Fruit fly (Drosophila melanogaster) whole organism, embryonic: ENCODE results near the gene CG7006.

Experiments used
- Antp ChIP-seq: fragments of 200-800 bp; sonication (Bioruptor generic); optimal IDR thresholded peaks from 3 replicates; lab custom pipeline; 2016; ENCODE audit warnings: missing biosample characterization, missing genetic modification characterization
- Asciz ChIP-seq: fragments of 200-800 bp; sonication (Bioruptor generic); optimal IDR thresholded peaks from 2 replicates; lab custom pipeline; 2017; ENCODE audit warnings: missing biosample characterization, mild to moderate bottlenecking, missing genetic modification characterization, missing genetic modification reagents
- CG10147 ChIP-seq: fragments of 200-800 bp; sonication (Bioruptor generic); optimal IDR thresholded peaks from 2 replicates; lab custom pipeline; 2019; ENCODE audit warnings: missing biosample characterization, mild to moderate bottlenecking, missing genetic modification characterization, moderate library complexity
- CG10267 ChIP-seq: fragments of 200-800 bp; sonication (Bioruptor generic); optimal IDR thresholded peaks from 2 replicates; lab custom pipeline; 2018; ENCODE audit warnings: missing biosample characterization, mild to moderate bottlenecking, missing genetic modification characterization, moderate library complexity
- CG10431 ChIP-seq: fragments of 200-800 bp; sonication (Bioruptor generic); optimal IDR thresholded peaks from 3 replicates; lab custom pipeline; 2018; ENCODE audit warnings: missing biosample characterization, mild to moderate bottlenecking, missing genetic modification characterization
- CG12744 ChIP-seq: fragments of 200-800 bp; sonication (Bioruptor generic); optimal IDR thresholded peaks from 2 replicates; lab custom pipeline; 2016; ENCODE audit warnings: missing biosample characterization, missing genetic modification characterization
- CG14014 ChIP-seq: fragments of 200-800 bp; sonication (Bioruptor generic); IDR thresholded peaks from 2 replicates; pipeline ENCODE4 v1.3.6; 2022; ENCODE audit warnings: missing biosample characterization, missing genetic modification characterization
- CG15269 ChIP-seq: fragments of 200-800 bp; sonication (Bioruptor generic); optimal IDR thresholded peaks from 2 replicates; lab custom pipeline; 2018; ENCODE audit warnings: missing biosample characterization, mild to moderate bottlenecking, missing genetic modification characterization, moderate library complexity
- CG15696 ChIP-seq: fragments of 200-800 bp; sonication (Bioruptor generic); optimal IDR thresholded peaks from 2 replicates; lab custom pipeline; 2019; ENCODE audit warnings: missing biosample characterization, mild to moderate bottlenecking, missing genetic modification characterization, moderate library complexity
- CG1603 ChIP-seq: fragments of 200-800 bp; sonication (Bioruptor generic); optimal IDR thresholded peaks from 2 replicates; lab custom pipeline; 2019; ENCODE audit warnings: missing biosample characterization, mild to moderate bottlenecking, missing genetic modification characterization, moderate library complexity
- CG17359 ChIP-seq: fragments of 200-800 bp; sonication (Bioruptor generic); optimal IDR thresholded peaks from 3 replicates; lab custom pipeline; 2018; ENCODE audit warnings: missing biosample characterization, mild to moderate bottlenecking, missing genetic modification characterization, moderate library complexity
- CG17912 ChIP-seq: fragments of 200-800 bp; sonication (Bioruptor generic); optimal IDR thresholded peaks from 2 replicates; lab custom pipeline; 2018; ENCODE audit warnings: missing biosample characterization, mild to moderate bottlenecking, missing genetic modification characterization
- CG2678 ChIP-seq: fragments of 200-800 bp; sonication (Bioruptor generic); optimal IDR thresholded peaks from 3 replicates; lab custom pipeline; 2019; ENCODE audit warnings: missing biosample characterization, mild to moderate bottlenecking, missing genetic modification characterization, moderate library complexity
- CG2712 ChIP-seq: fragments of 200-800 bp; optimal IDR thresholded peaks from 3 replicates; lab custom pipeline; 2019; ENCODE audit warnings: missing biosample characterization, mild to moderate bottlenecking, missing genetic modification characterization, moderate library complexity
- CG3281 ChIP-seq: fragments of 200-800 bp; sonication (Bioruptor generic); optimal IDR thresholded peaks from 3 replicates; lab custom pipeline; 2017; ENCODE audit warnings: missing biosample characterization, mild to moderate bottlenecking, missing genetic modification characterization
- CG33213 ChIP-seq: fragments of 200-800 bp; sonication (Bioruptor generic); optimal IDR thresholded peaks from 3 replicates; lab custom pipeline; 2016; ENCODE audit warnings: missing biosample characterization, missing genetic modification characterization
- CG3407 ChIP-seq: fragments of 200-800 bp; sonication (Bioruptor generic); optimal IDR thresholded peaks from 2 replicates; lab custom pipeline; 2018; ENCODE audit warnings: missing biosample characterization, mild to moderate bottlenecking, missing genetic modification characterization
- CG3838 ChIP-seq: fragments of 200-800 bp; sonication (Bioruptor generic); optimal IDR thresholded peaks from 3 replicates; lab custom pipeline; 2016; ENCODE audit warnings: missing biosample characterization, missing genetic modification characterization
- CG3847 ChIP-seq: fragments of 200-800 bp; sonication (Bioruptor generic); IDR thresholded peaks from 2 replicates; pipeline ENCODE4 v1.3.6; 2022; ENCODE audit warnings: missing biosample characterization, missing genetic modification characterization
- CG4730 ChIP-seq: fragments of 200-800 bp; sonication (Bioruptor generic); IDR thresholded peaks from 2 replicates; pipeline ENCODE4 v1.3.6; 2022; ENCODE audit warnings: missing biosample characterization, missing genetic modification characterization
- CG6683 ChIP-seq: fragments of 200-800 bp; sonication (Bioruptor generic); optimal IDR thresholded peaks from 2 replicates; lab custom pipeline; 2017; ENCODE audit warnings: missing biosample characterization, mild to moderate bottlenecking, missing genetic modification characterization, missing genetic modification reagents
- CG7928 ChIP-seq: fragments of 200-800 bp; sonication (Bioruptor generic); optimal IDR thresholded peaks from 2 replicates; lab custom pipeline; 2017; ENCODE audit warnings: missing biosample characterization, mild to moderate bottlenecking, missing genetic modification characterization
- CG8281 ChIP-seq: fragments of 200-800 bp; sonication (Bioruptor generic); optimal IDR thresholded peaks from 2 replicates; lab custom pipeline; 2018; ENCODE audit warnings: missing biosample characterization, mild to moderate bottlenecking, missing genetic modification characterization, moderate library complexity
- CG8359 ChIP-seq: fragments of 200-800 bp; sonication (Bioruptor generic); optimal IDR thresholded peaks from 2 replicates; lab custom pipeline; 2017; ENCODE audit warnings: missing biosample characterization, mild to moderate bottlenecking, missing genetic modification characterization, borderline replicate concordance
- CG8478 ChIP-seq: fragments of >200 bp; optimal IDR thresholded peaks from 2 replicates; lab custom pipeline; 2018
- CG8944 ChIP-seq: fragments of 200-800 bp; sonication (Bioruptor generic); optimal IDR thresholded peaks from 3 replicates; lab custom pipeline; 2016; ENCODE audit warnings: missing biosample characterization, missing genetic modification characterization
- CG9437 ChIP-seq: fragments of 200-800 bp; sonication (Bioruptor generic); optimal IDR thresholded peaks from 2 replicates; lab custom pipeline; 2018; ENCODE audit warnings: missing biosample characterization, mild to moderate bottlenecking, missing genetic modification characterization
- Dek ChIP-seq: fragments of 200-800 bp; sonication (Bioruptor generic); optimal IDR thresholded peaks from 3 replicates; lab custom pipeline; 2019; ENCODE audit warnings: missing biosample characterization, mild to moderate bottlenecking, missing genetic modification characterization, moderate library complexity
- Eip74EF ChIP-seq, 2 experiments: fragments of 200-800 bp in 1 of 2; fragments of >200 bp in 1 of 2; sonication (Bioruptor generic) in 1 of 2; optimal IDR thresholded peaks; 2 replicates each; lab custom pipeline; 2017 to 2019; ENCODE audit warnings: missing biosample characterization in 2 of 2, missing genetic modification characterization in 2 of 2, mild to moderate bottlenecking in 1 of 2, moderate library complexity in 1 of 2
- HLHmδ ChIP-seq: fragments of 200-800 bp; sonication (Bioruptor generic); optimal IDR thresholded peaks from 2 replicates; lab custom pipeline; 2018; ENCODE audit warnings: missing biosample characterization, mild to moderate bottlenecking, missing genetic modification characterization, moderate library complexity
- HmgZ ChIP-seq: fragments of 200-800 bp; sonication (Bioruptor generic); optimal IDR thresholded peaks from 2 replicates; lab custom pipeline; 2018; ENCODE audit warnings: missing biosample characterization, mild to moderate bottlenecking, missing genetic modification characterization
- Hr78 ChIP-seq, 2 experiments: fragments of 200-800 bp in 1 of 2; fragments of >200 bp in 1 of 2; sonication (Bioruptor generic) in 1 of 2; optimal IDR thresholded peaks; 2 replicates each; lab custom pipeline; 2017 to 2019; ENCODE audit warnings: missing biosample characterization in 2 of 2, missing genetic modification characterization in 2 of 2, mild to moderate bottlenecking in 1 of 2, moderate library complexity in 1 of 2
- Med ChIP-seq: fragments of 200-800 bp; sonication (Bioruptor generic); peaks from one replicate; lab custom pipeline; 2016; ENCODE audit warnings: missing biosample characterization, missing genetic modification characterization, mild to moderate bottlenecking, inconsistent platforms, moderate library complexity
- Spps ChIP-seq: fragments of 200-800 bp; sonication (Bioruptor generic); optimal IDR thresholded peaks from 2 replicates; lab custom pipeline; 2018; ENCODE audit warnings: missing biosample characterization, mild to moderate bottlenecking, missing genetic modification characterization
- bsh ChIP-seq, 2 experiments: fragments of 200-800 bp; sonication (Bioruptor generic); optimal IDR thresholded peaks; 2 replicates each; lab custom pipeline; 2017 to 2018; ENCODE audit warnings: mild to moderate bottlenecking in 2 of 2, missing biosample characterization in 2 of 2, missing genetic modification characterization in 2 of 2, moderate library complexity in 1 of 2
- ftz-f1 ChIP-seq: fragments of 200-800 bp; sonication (Bioruptor generic); optimal IDR thresholded peaks from 2 replicates; lab custom pipeline; 2016; ENCODE audit warnings: missing biosample characterization, missing genetic modification characterization
- gcm ChIP-seq: fragments of 200-800 bp; sonication (Bioruptor generic); optimal IDR thresholded peaks from 2 replicates; lab custom pipeline; 2019; ENCODE audit warnings: missing biosample characterization, mild to moderate bottlenecking, missing genetic modification characterization, moderate library complexity
- h ChIP-seq: fragments of >200 bp; optimal IDR thresholded peaks from 2 replicates; lab custom pipeline; 2017
- insv ChIP-seq, 2 experiments: fragments of 200-800 bp; sonication (Bioruptor generic); optimal IDR thresholded peaks; 3 replicates each; lab custom pipeline; 2016 to 2018; ENCODE audit warnings: missing biosample characterization in 2 of 2, missing genetic modification characterization in 2 of 2
- jigr1 ChIP-seq: fragments of 200-800 bp; sonication (Bioruptor generic); IDR thresholded peaks from 3 replicates; pipeline ENCODE4 v1.3.6; 2022; ENCODE audit warnings: missing biosample characterization, missing genetic modification characterization
- kah ChIP-seq: fragments of 200-800 bp; sonication (Bioruptor generic); optimal IDR thresholded peaks from 2 replicates; lab custom pipeline; 2018; ENCODE audit warnings: missing biosample characterization, mild to moderate bottlenecking, missing genetic modification characterization
- pum ChIP-seq: fragments of 200-800 bp; sonication (Bioruptor generic); optimal IDR thresholded peaks from 2 replicates; lab custom pipeline; 2016; ENCODE audit warnings: missing biosample characterization, missing genetic modification characterization
- salm ChIP-seq: fragments of 200-800 bp; sonication (Bioruptor generic); optimal IDR thresholded peaks from 2 replicates; lab custom pipeline; 2018; ENCODE audit warnings: missing biosample characterization, mild to moderate bottlenecking, missing genetic modification characterization
- schlank ChIP-seq: fragments of 200-800 bp; sonication (Bioruptor generic); optimal IDR thresholded peaks from 2 replicates; lab custom pipeline; 2018; ENCODE audit warnings: missing biosample characterization, mild to moderate bottlenecking, missing genetic modification characterization
- sens ChIP-seq: fragments of 200-800 bp; sonication (Bioruptor generic); peaks from one replicate; lab custom pipeline; 2016; ENCODE audit warnings: missing biosample characterization, missing genetic modification characterization
- sens-2 ChIP-seq: fragments of 200-800 bp; sonication (Bioruptor generic); IDR thresholded peaks from 2 replicates; pipeline ENCODE4 v1.3.6; 2022; ENCODE audit warnings: missing biosample characterization, missing genetic modification characterization
- tna ChIP-seq: fragments of 200-800 bp; sonication (Bioruptor generic); IDR thresholded peaks from 2 replicates; pipeline ENCODE4 v1.3.6; 2022; ENCODE audit warnings: missing biosample characterization, missing genetic modification characterization; ENCODE audit not compliant: partially characterized antibody
- trh ChIP-seq: fragments of 200-800 bp; sonication (Bioruptor generic); optimal IDR thresholded peaks from 2 replicates; lab custom pipeline; 2016; ENCODE audit warnings: missing biosample characterization, missing genetic modification characterization
- wek ChIP-seq: fragments of 200-800 bp; sonication (Bioruptor generic); optimal IDR thresholded peaks from 3 replicates; lab custom pipeline; 2018; ENCODE audit warnings: missing biosample characterization, mild to moderate bottlenecking, missing genetic modification characterization, moderate library complexity

CG7006 gene

DNA sequence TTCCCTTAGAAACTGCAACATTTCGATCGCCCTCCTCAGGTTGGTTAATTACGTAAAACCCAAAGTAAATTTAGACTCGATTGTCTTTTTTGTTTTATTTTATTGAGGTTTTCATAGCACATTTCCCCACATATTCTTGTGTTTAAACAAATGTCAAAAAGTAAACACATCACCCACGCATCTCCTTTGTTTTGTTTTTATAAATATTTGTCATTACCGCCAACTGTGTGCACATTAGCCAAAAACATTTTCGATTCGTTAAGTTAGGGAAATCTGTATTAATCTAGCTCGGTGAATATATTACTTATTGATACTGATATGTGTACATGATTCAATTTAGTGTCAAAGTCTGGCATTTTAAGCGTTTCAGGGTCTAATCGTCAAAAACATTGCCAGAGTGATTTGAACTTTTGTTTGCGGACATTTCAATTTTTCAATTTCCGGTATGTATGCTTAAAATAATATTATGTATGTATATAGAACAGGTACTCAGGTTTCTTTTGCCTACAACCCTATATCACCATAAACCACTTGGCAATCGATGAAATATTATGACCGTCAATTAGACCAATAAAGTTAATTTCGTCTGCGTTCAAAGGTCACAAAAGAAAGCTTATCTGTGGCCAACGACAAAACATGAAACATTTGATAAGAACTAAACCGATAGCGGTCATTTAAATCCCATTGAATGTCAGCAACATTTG, 40.7 kb upstream of the CG7006 start (continued):
- TF ChIP-seq gcm (GFP tag; lab: Kevin White, UChicago) (peak; percentile 44), ftz-f1 (GFP tag; lab: Kevin White, UChicago) (no peak), Antp (GFP tag; lab: Kevin White, UChicago) (no peak), CG8944 (GFP tag; lab: Kevin White, UChicago) (no peak), Asciz (GFP tag; lab: Kevin White, UChicago) (peak; percentile 92), CG3407 (GFP tag; lab: Kevin White, UChicago) (peak; percentile 60), trh (GFP tag; lab: Kevin White, UChicago) (peak; percentile 16), CG2712 (tag; lab: Kevin White, UChicago) (peak; percentile 19), CG8359 (peak; percentile 54), CG14014 (GFP tag; lab: Robert Waterston, UW) (peak; percentile 25; the same call in 1 of the 2 replicates), CG3281 (peak; percentile 74), CG9437 (GFP tag; lab: Kevin White, UChicago) (no peak), Dek (tag; lab: Kevin White, UChicago) (peak; percentile 16), schlank (tag; lab: Kevin White, UChicago) (peak; percentile 43), CG17912 (GFP tag; lab: Kevin White, UChicago) (no peak), CG7928 (GFP tag; lab: Kevin White, UChicago) (peak; percentile 3), salm (tag; lab: Kevin White, UChicago) (peak; percentile 57), wek (peak; percentile 75), CG33213 (GFP tag; lab: Kevin White, UChicago) (peak; percentile 41), CG17359 (peak; percentile 65), CG2678 (tag; lab: Kevin White, UChicago) (no peak), Med (GFP tag; lab: Kevin White, UChicago) (peak; percentile 84), CG6683 (GFP tag; lab: Kevin White, UChicago) (peak; percentile 43), CG15696 (tag; lab: Kevin White, UChicago) (peak; percentile 54), Spps (peak; percentile 41), Eip74EF (GFP tag; optimal IDR thresholded peaks at IDR 0.05; lab: Kevin White, UChicago) (peak in 1 of 2 experiments; percentile 28), HmgZ (tag; lab: Kevin White, UChicago) (peak; percentile 26), CG8281 (tag; lab: Kevin White, UChicago) (peak; percentile 50), sens (GFP tag; lab: Kevin White, UChicago) (peak; percentile 94), HLHmδ (GFP tag; lab: Kevin White, UChicago) (no peak), CG3838 (GFP tag; lab: Kevin White, UChicago) (peak; percentile 37), CG8478 (lab: Kevin White, UChicago) (no peak), CG15269 (tag; lab: Kevin White, UChicago) (no peak), kah (GFP tag; lab: Kevin White, UChicago) (no peak), pum (GFP tag; lab: Kevin White, UChicago) (no peak), h (lab: Kevin White, UChicago) (no peak), sens-2 (GFP tag; lab: Robert Waterston, UW) (no peak), insv (GFP tag; optimal IDR thresholded peaks at IDR 0.05; lab: Kevin White, UChicago) (peak in 1 of 2 experiments; percentile 19), CG1603 (no peak), CG12744 (GFP tag; lab: Kevin White, UChicago) (peak; percentile 10), CG4730 (GFP tag; lab: Robert Waterston, UW) (no peak), CG3847 (GFP tag; lab: Robert Waterston, UW) (no peak), Hr78 (GFP tag; optimal IDR thresholded peaks at IDR 0.05; lab: Kevin White, UChicago) (peak in 1 of 2 experiments; percentile 33), bsh (GFP tag; optimal IDR thresholded peaks at IDR 0.05; lab: Kevin White, UChicago) (peak in 1 of 2 experiments; percentile 59), jigr1 (GFP tag; lab: Robert Waterston, UW) (no peak), CG10431 (GFP tag; lab: Kevin White, UChicago) (peak; percentile 44), CG10267 (tag; lab: Kevin White, UChicago) (peak; percentile 2), CG10147 (GFP tag; lab: Kevin White, UChicago) (peak; percentile 39), tna (GFP tag; lab: Robert Waterston, UW) (no peak)
